Worm (Caenorhabditis elegans) whole organism, L4 larva: Measurements from ENCODE around the gene C03G5.14.
"Not testable (repeated sequence)": the region's sequence is repeated elsewhere in the genome, so short reads cannot be mapped to it uniquely, and the experiment has no call there.

Experiments
- F10B5.3 ChIP-seq: sonication (generic microtip); optimal IDR thresholded peaks from 2 replicates; lab custom pipeline; 2016; ENCODE audit warnings: mild to moderate bottlenecking, missing genetic modification characterization, missing compliant biosample characterization
- F26F4.8 ChIP-seq: fragments of 200-800 bp; sonication (Bioruptor generic); conservative IDR thresholded peaks from 2 replicates; pipeline ENCODE4 v1.3.6; 2022; ENCODE audit warnings: missing genetic modification characterization, missing compliant biosample characterization
- F37D6.2 ChIP-seq: sonication (generic microtip); optimal IDR thresholded peaks from 2 replicates; lab custom pipeline; 2016; ENCODE audit warnings: mild to moderate bottlenecking, missing genetic modification characterization, missing compliant biosample characterization
- F49E8.2 ChIP-seq: sonication (generic microtip); optimal IDR thresholded peaks from 2 replicates; lab custom pipeline; 2016; ENCODE audit warnings: missing compliant biosample characterization, mild to moderate bottlenecking, missing genetic modification characterization, borderline replicate concordance
- T20F7.1 ChIP-seq: fragments of 200-800 bp; sonication (Bioruptor generic); optimal IDR thresholded peaks from 2 replicates; lab custom pipeline; 2018; ENCODE audit warnings: mild to moderate bottlenecking, missing genetic modification characterization, missing compliant biosample characterization
- Y48G9A.11 ChIP-seq: fragments of 200-800 bp; sonication (Bioruptor generic); IDR thresholded peaks from 2 replicates; pipeline ENCODE4 v1.3.6; 2022; ENCODE audit warnings: missing genetic modification reagents, missing genetic modification characterization, missing compliant biosample characterization
- Y5F2A.4 ChIP-seq: fragments of 200-800 bp; sonication (Bioruptor generic); optimal IDR thresholded peaks from 2 replicates; lab custom pipeline; 2018; ENCODE audit warnings: mild to moderate bottlenecking, missing genetic modification characterization, missing compliant biosample characterization
- Y75B8A.6 ChIP-seq: fragments of 200-800 bp; sonication (Bioruptor generic); IDR thresholded peaks from 2 replicates; pipeline ENCODE4 v1.3.6; 2022; ENCODE audit warnings: missing genetic modification reagents, missing genetic modification characterization, missing compliant biosample characterization
- ZK337.2 ChIP-seq: fragments of 200-800 bp; sonication (Bioruptor generic); IDR thresholded peaks from 2 replicates; pipeline ENCODE4 v1.3.6; 2022; ENCODE audit warnings: missing genetic modification reagents, missing genetic modification characterization, missing compliant biosample characterization
- ama-1 ChIP-seq: fragments of 150-350 bp; optimal IDR thresholded peaks from 2 replicates; lab custom pipeline; 2014; ENCODE audit warnings: inconsistent platforms, mixed read lengths
- ceh-28 ChIP-seq: fragments of 150-350 bp; optimal IDR thresholded peaks from 2 replicates; lab custom pipeline; 2014; ENCODE audit warnings: missing biosample characterization, missing genetic modification reagents, missing genetic modification characterization
- ceh-32 ChIP-seq: sonication (generic microtip); optimal IDR thresholded peaks from 2 replicates; lab custom pipeline; 2016; ENCODE audit warnings: mild to moderate bottlenecking, missing genetic modification characterization, missing compliant biosample characterization; ENCODE audit not compliant: poor library complexity
- ceh-44 ChIP-seq: fragments of 200-800 bp; sonication (Bioruptor generic); IDR thresholded peaks from 2 replicates; pipeline ENCODE4 v1.3.6; 2022; ENCODE audit warnings: missing genetic modification reagents, missing genetic modification characterization, missing compliant biosample characterization
- ceh-62 ChIP-seq: sonication (generic microtip); optimal IDR thresholded peaks from 2 replicates; lab custom pipeline; 2017; ENCODE audit warnings: missing biosample characterization, missing genetic modification characterization
- ceh-82 ChIP-seq: sonication (generic microtip); optimal IDR thresholded peaks from 2 replicates; lab custom pipeline; 2017; ENCODE audit warnings: missing biosample characterization, missing genetic modification characterization
- ces-1 ChIP-seq: fragments of 150-350 bp; sonication (generic microtip); optimal IDR thresholded peaks from 4 replicates; lab custom pipeline; 2014; ENCODE audit warnings: missing biosample characterization, missing genetic modification reagents, missing genetic modification characterization
- cey-2 ChIP-seq: sonication (generic microtip); optimal IDR thresholded peaks from 3 replicates; lab custom pipeline; 2017; ENCODE audit warnings: missing genetic modification characterization, mild to moderate bottlenecking, missing compliant biosample characterization, antibody characterized with exemption, borderline replicate concordance; ENCODE audit not compliant: insufficient read depth
- daf-12 ChIP-seq: fragments of 150-350 bp; optimal IDR thresholded peaks from 2 replicates; lab custom pipeline; 2014; ENCODE audit warnings: missing biosample characterization, missing genetic modification reagents, missing genetic modification characterization
- egl-43 ChIP-seq: fragments of 200-800 bp; sonication (Bioruptor generic); IDR thresholded peaks from 2 replicates; pipeline ENCODE4 v1.3.6; 2022; ENCODE audit warnings: missing genetic modification reagents, missing genetic modification characterization, missing compliant biosample characterization
- hmg-1.1 ChIP-seq: fragments of 200-800 bp; sonication (Bioruptor generic); IDR thresholded peaks from 2 replicates; pipeline ENCODE4 v1.3.6; 2022; ENCODE audit warnings: missing genetic modification reagents, missing genetic modification characterization, missing compliant biosample characterization
- jun-1 ChIP-seq: fragments of 150-350 bp; optimal IDR thresholded peaks from 2 replicates; lab custom pipeline; 2014; ENCODE audit warnings: missing biosample characterization, missing genetic modification reagents, missing genetic modification characterization
- lin-1 ChIP-seq: fragments of 200-800 bp; sonication (Bioruptor generic); IDR thresholded peaks from 2 replicates; pipeline ENCODE4 v1.3.6; 2022; ENCODE audit warnings: missing genetic modification reagents, missing genetic modification characterization, missing compliant biosample characterization
- lin-13 ChIP-seq: fragments of 150-350 bp; optimal IDR thresholded peaks from 2 replicates; lab custom pipeline; 2014; ENCODE audit warnings: missing biosample characterization, missing genetic modification reagents, missing genetic modification characterization
- lin-29 ChIP-seq: fragments of 200-800 bp; sonication (Bioruptor generic); IDR thresholded peaks from 2 replicates; pipeline ENCODE4 v1.3.6; 2022; ENCODE audit warnings: missing genetic modification reagents, missing genetic modification characterization, missing compliant biosample characterization
- lin-39 ChIP-seq: fragments of 150-350 bp; optimal IDR thresholded peaks from 2 replicates; lab custom pipeline; 2014; ENCODE audit warnings: missing biosample characterization, missing genetic modification reagents, missing genetic modification characterization
- madf-9 ChIP-seq: fragments of 200-800 bp; sonication (Bioruptor generic); conservative IDR thresholded peaks from 2 replicates; pipeline ENCODE4 v1.3.6; 2022; ENCODE audit warnings: missing genetic modification reagents, missing genetic modification characterization, missing compliant biosample characterization
- mdl-1 ChIP-seq, 2 experiments: fragments of 150-350 bp in 1 of 2; sonication (generic microtip) in 1 of 2; optimal IDR thresholded peaks; 2 replicates each; lab custom pipeline; 2014 to 2017; ENCODE audit warnings: missing biosample characterization in 2 of 2, missing genetic modification characterization in 2 of 2
- mdt-29 ChIP-seq: fragments of 200-800 bp; sonication (Bioruptor generic); IDR thresholded peaks from 2 replicates; pipeline ENCODE4 v1.3.6; 2022; ENCODE audit warnings: missing genetic modification reagents, missing genetic modification characterization, missing compliant biosample characterization
- mes-2 ChIP-seq: sonication (generic microtip); optimal IDR thresholded peaks from 2 replicates; lab custom pipeline; 2016; ENCODE audit warnings: missing genotype, mild to moderate bottlenecking, missing genetic modification characterization, missing compliant biosample characterization; ENCODE audit not compliant: poor library complexity, severe bottlenecking
- mxl-2 ChIP-seq: fragments of 200-800 bp; sonication (Bioruptor generic); conservative IDR thresholded peaks from 2 replicates; pipeline ENCODE4 v1.3.6; 2022; ENCODE audit warnings: missing genetic modification reagents, missing genetic modification characterization, missing compliant biosample characterization
- mxl-3 ChIP-seq: fragments of 200-800 bp; sonication (Bioruptor generic); optimal IDR thresholded peaks from 2 replicates; lab custom pipeline; 2018; ENCODE audit warnings: mild to moderate bottlenecking, missing genetic modification characterization, missing compliant biosample characterization
- nhr-10 ChIP-seq: fragments of 150-350 bp; optimal IDR thresholded peaks from 2 replicates; lab custom pipeline; 2014; ENCODE audit warnings: missing biosample characterization, missing genetic modification characterization
- nhr-102 ChIP-seq: sonication (generic microtip); optimal IDR thresholded peaks from 2 replicates; lab custom pipeline; 2016; ENCODE audit warnings: mild to moderate bottlenecking, missing genetic modification characterization, moderate library complexity, missing compliant biosample characterization
- nhr-237 ChIP-seq: sonication (generic microtip); optimal IDR thresholded peaks from 2 replicates; lab custom pipeline; 2017; ENCODE audit warnings: missing biosample characterization, missing genetic modification characterization
- nhr-28 ChIP-seq: fragments of 150-350 bp; optimal IDR thresholded peaks from 2 replicates; lab custom pipeline; 2014; ENCODE audit warnings: missing biosample characterization, missing genetic modification characterization
- nhr-42 ChIP-seq: fragments of 200-800 bp; sonication (Bioruptor generic); IDR thresholded peaks from 2 replicates; pipeline ENCODE4 v1.3.6; 2022; ENCODE audit warnings: missing genetic modification characterization, missing compliant biosample characterization
- nhr-76 ChIP-seq: fragments of 150-350 bp; optimal IDR thresholded peaks from 2 replicates; lab custom pipeline; 2014; ENCODE audit warnings: missing biosample characterization, missing genetic modification characterization
- pha-4 ChIP-seq, 2 experiments: fragments of 150-350 bp in 1 of 2; fragments of 200-800 bp in 1 of 2; sonication (Bioruptor generic) in 1 of 2; IDR thresholded peaks in 1 of 2; optimal IDR thresholded peaks in 1 of 2; 2 replicates each; pipeline versions ENCODE4 v1.3.6 to Lab custom; 2014 to 2022; ENCODE audit warnings: missing genetic modification characterization in 2 of 2, missing genetic modification reagents in 2 of 2, missing biosample characterization in 1 of 2, missing compliant biosample characterization in 1 of 2
- rbr-2 ChIP-seq: sonication (generic microtip); optimal IDR thresholded peaks from 2 replicates; lab custom pipeline; 2016; ENCODE audit warnings: missing genotype, missing genetic modification characterization, missing compliant biosample characterization
- saeg-2 ChIP-seq: fragments of 200-800 bp; sonication (Bioruptor generic); IDR thresholded peaks from 2 replicates; pipeline ENCODE4 v1.3.6; 2022; ENCODE audit warnings: missing genetic modification reagents, missing genetic modification characterization, missing compliant biosample characterization
- sdz-12 ChIP-seq: fragments of 200-800 bp; sonication (Bioruptor generic); optimal IDR thresholded peaks from 2 replicates; lab custom pipeline; 2018; ENCODE audit warnings: mild to moderate bottlenecking, missing genetic modification characterization, missing compliant biosample characterization
- set-16 ChIP-seq: fragments of 200-800 bp; sonication (Bioruptor generic); IDR thresholded peaks from 2 replicates; pipeline ENCODE4 v1.3.6; 2022; ENCODE audit warnings: missing genetic modification reagents, missing genetic modification characterization, missing compliant biosample characterization
- skn-1 ChIP-seq: fragments of 150-350 bp; optimal IDR thresholded peaks from 2 replicates; lab custom pipeline; 2014; ENCODE audit warnings: missing biosample characterization, missing genetic modification characterization
- spr-3 ChIP-seq: fragments of 200-800 bp; sonication (Bioruptor generic); optimal IDR thresholded peaks from 2 replicates; lab custom pipeline; 2018; ENCODE audit warnings: mild to moderate bottlenecking, missing genetic modification characterization, missing compliant biosample characterization
- tag-97 ChIP-seq: fragments of 200-800 bp; sonication (Bioruptor generic); IDR thresholded peaks from 2 replicates; pipeline ENCODE4 v1.3.6; 2022; ENCODE audit warnings: missing genetic modification characterization, missing compliant biosample characterization
- tra-1 ChIP-seq: fragments of 200-800 bp; sonication (Bioruptor generic); IDR thresholded peaks from 2 replicates; pipeline ENCODE4 v1.3.6; 2022; ENCODE audit warnings: missing genetic modification reagents, missing genetic modification characterization, missing compliant biosample characterization
- zag-1 ChIP-seq: fragments of 150-350 bp; optimal IDR thresholded peaks from 2 replicates; lab custom pipeline; 2014; ENCODE audit warnings: missing biosample characterization, missing genetic modification characterization
- zfp-3 ChIP-seq: fragments of 200-800 bp; sonication (Bioruptor generic); conservative IDR thresholded peaks from 2 replicates; pipeline ENCODE4 v1.3.6; 2022; ENCODE audit warnings: missing genetic modification reagents, missing genetic modification characterization, missing compliant biosample characterization

C03G5.14 gene

ce11 chrX:8541562-8541961 lies 19.8 kb downstream of the C03G5.14 start, which contains the start of gene nspc-7:
TSS of gene nspc-7 (plus strand) at chrX:8541862.
- TF ChIP-seq rbr-2, ceh-28, daf-12 (tag; lab: Kevin White, UChicago): not testable (repeated sequence)
- TF ChIP-seq, all 104 proteins: peak for 0; not testable (repeated sequence) for 104

DNA sequence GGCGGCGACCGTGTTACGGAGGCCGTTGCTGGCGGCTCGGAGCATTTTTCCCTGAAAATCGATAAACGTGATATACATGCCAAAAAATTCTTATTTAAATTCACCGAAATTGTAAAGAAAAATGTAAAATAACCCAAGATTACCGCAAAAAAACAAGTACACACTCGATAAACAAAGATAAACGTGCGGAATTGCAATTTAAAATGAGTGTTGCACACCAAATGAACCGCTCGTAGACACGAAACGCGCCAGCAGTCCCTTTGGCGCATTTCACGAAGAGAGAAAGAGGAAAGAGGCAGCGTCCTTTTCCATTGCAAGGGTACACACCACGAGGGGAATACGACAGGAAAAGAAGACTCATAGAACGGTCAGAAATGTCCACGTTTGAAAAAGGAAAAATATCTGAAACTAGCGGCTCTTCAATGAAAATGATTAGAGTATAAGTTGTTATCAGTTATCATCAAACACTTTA lies 24.3 kb downstream of the C03G5.14 start, which contains the start of gene sdha-1:
TSS of gene sdha-1 (minus strand) at position 51 of the 472 bp plus-strand sequence.
- TF ChIP-seq lin-1 (GFP tag; lab: Robert Waterston, UW) = no peak
- no peak for TF ChIP-seq nhr-237 (tag; lab: Kevin White, UChicago)
- TF ChIP-seq sdz-12 = no peak
- TF ChIP-seq ceh-32 (tag; lab: Kevin White, UChicago) = no peak
- no peak for TF ChIP-seq mdt-29
- no peak for TF ChIP-seq F26F4.8
- peak; percentile 64; the same call in 1 of the 2 replicates for TF ChIP-seq saeg-2 (GFP tag; lab: Robert Waterston, UW)
- TF ChIP-seq nhr-42 = peak; percentile 43; the same call in 1 of the 2 replicates
- TF ChIP-seq mxl-2 = no peak
- no peak for TF ChIP-seq F10B5.3 (tag; lab: Kevin White, UChicago)
- TF ChIP-seq ceh-44 (GFP tag; lab: Robert Waterston, UW) = no peak
- no peak; the same call in 1 of the 2 replicates for TF ChIP-seq zfp-3 (GFP tag; lab: Robert Waterston, UW)
- TF ChIP-seq egl-43 (GFP tag; lab: Robert Waterston, UW) = no peak
- peak; percentile 69 for TF ChIP-seq T20F7.1 (GFP tag; lab: Kevin White, UChicago)
- TF ChIP-seq F37D6.2 (tag; lab: Kevin White, UChicago) = peak; percentile 55
- TF ChIP-seq lin-39 (tag; lab: Kevin White, UChicago) = no peak
- TF ChIP-seq nhr-28 (tag; lab: Kevin White, UChicago) = peak; percentile 87
- no peak for TF ChIP-seq cey-2
- TF ChIP-seq ZK337.2 (GFP tag; lab: Robert Waterston, UW) = no peak
- TF ChIP-seq ces-1 (GFP tag; lab: Kevin White, UChicago) = no peak
- peak; percentile 72 for TF ChIP-seq nhr-102 (tag; lab: Kevin White, UChicago)
- no peak for TF ChIP-seq Y5F2A.4
- TF ChIP-seq pha-4 (GFP tag; IDR thresholded peaks at IDR 0.05; lab: Robert Waterston, UW) = peak; percentile 50; the same call in 1 of the 2 replicates
- TF ChIP-seq pha-4 (tag; optimal IDR thresholded peaks at IDR 0.05; lab: Kevin White, UChicago) = peak; percentile 44
- TF ChIP-seq ama-1 (lab: Kevin White, UChicago) = peak; percentile 66
- no peak for TF ChIP-seq tag-97
- no peak for TF ChIP-seq nhr-10 (tag; lab: Kevin White, UChicago)
- TF ChIP-seq Y48G9A.11 (GFP tag; lab: Robert Waterston, UW) = no peak
- TF ChIP-seq skn-1 (tag; lab: Kevin White, UChicago) = peak; percentile 36
- TF ChIP-seq spr-3 = no peak
- TF ChIP-seq nhr-76 (tag; lab: Kevin White, UChicago) = no peak
- TF ChIP-seq F49E8.2 (tag; lab: Kevin White, UChicago) = no peak
- peak; percentile 82 for TF ChIP-seq hmg-1.1 (GFP tag; lab: Robert Waterston, UW)
- TF ChIP-seq lin-13 (GFP tag; lab: Kevin White, UChicago) = peak; percentile 86
- 0 out of 2 replicates have a peak, but pooled peaks have one; percentile 13 for TF ChIP-seq lin-29 (GFP tag; lab: Robert Waterston, UW)
- TF ChIP-seq Y75B8A.6 (GFP tag; lab: Robert Waterston, UW) = no peak
- peak; percentile 86 for TF ChIP-seq mes-2 (tag; lab: Kevin White, UChicago)
- TF ChIP-seq tra-1 (GFP tag; lab: Robert Waterston, UW) = peak; percentile 86
- TF ChIP-seq jun-1 (tag; lab: Kevin White, UChicago) = peak; percentile 52
- peak; percentile 93 for TF ChIP-seq mxl-3 (GFP tag; lab: Kevin White, UChicago)
- TF ChIP-seq mdl-1 (tag; optimal IDR thresholded peaks at IDR 0.05; lab: Kevin White, UChicago) = peak; percentile 45 to 96
- no peak for TF ChIP-seq ceh-82 (tag; lab: Kevin White, UChicago)
- TF ChIP-seq zag-1 (tag; lab: Kevin White, UChicago) = no peak
- TF ChIP-seq set-16 (GFP tag; lab: Robert Waterston, UW) = no peak
- no peak for TF ChIP-seq madf-9 (GFP tag; lab: Robert Waterston, UW)
- TF ChIP-seq ceh-62 = no peak
